Fruit fly (Drosophila melanogaster) whole organism: ENCODE measurements around the gene Unc-115b.
"Not testable (repeated sequence)": the region's sequence is repeated elsewhere in the genome, so short reads cannot be mapped to it uniquely, and the experiment has no call there.

ENCODE experiments used
- CG8478 ChIP-seq: fragments of >200 bp; optimal IDR thresholded peaks from 2 replicates; lab custom pipeline; 2018; ENCODE audit warnings: inconsistent platforms
- Dll ChIP-seq: fragments of >200 bp; optimal IDR thresholded peaks from 2 replicates; lab custom pipeline; 2017
- EcR ChIP-seq, 2 experiments: fragments of >200 bp; optimal IDR thresholded peaks; 2 replicates each; lab custom pipeline; 2017; ENCODE audit warnings: missing biosample characterization in 2 of 2, missing genetic modification characterization in 2 of 2, missing genetic modification reagents in 2 of 2
- pan ChIP-seq: fragments of >200 bp; optimal IDR thresholded peaks from 2 replicates; lab custom pipeline; 2017
- psq ChIP-seq: fragments of >200 bp; optimal IDR thresholded peaks from 2 replicates; lab custom pipeline; 2017
- usp ChIP-seq: fragments of >200 bp; optimal IDR thresholded peaks from 2 replicates; lab custom pipeline; 2017; ENCODE audit warnings: missing biosample characterization, missing genetic modification characterization, mixed read lengths

The Unc-115b gene

DNA sequence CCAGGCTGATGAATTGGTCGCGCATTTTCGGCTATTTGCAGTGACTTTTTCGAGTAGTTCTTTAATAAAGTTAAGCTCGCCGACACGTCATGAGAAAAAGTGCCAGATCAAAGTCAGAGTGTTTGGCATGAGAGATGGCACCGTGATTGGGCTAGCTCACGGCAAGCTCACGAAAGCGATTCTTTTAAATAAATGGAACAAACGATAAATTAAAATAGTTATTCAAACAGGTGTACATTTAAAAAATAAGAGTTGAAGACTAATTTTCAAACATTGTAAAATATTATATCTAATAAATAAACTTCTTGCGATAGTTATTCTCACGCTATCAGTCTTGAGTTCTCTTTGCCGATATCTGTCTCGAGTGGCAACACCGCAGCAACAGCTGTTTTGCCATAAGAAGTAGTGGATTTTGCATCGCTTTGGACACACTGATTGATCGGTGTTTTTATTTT is at the start of gene Unc-115b, which contains the start of the genes p24-2 and CG32939:
TSS of gene Unc-115b (minus strand) at position 101 of the 455 bp plus-strand sequence.
TSS of gene p24-2 (minus strand) at position 120 of the 455 bp plus-strand sequence.
TSS of gene CG32939 (plus strand) at position 405 of the 455 bp plus-strand sequence.
- TF ChIP-seq EcR (GFP tag; optimal IDR thresholded peaks at IDR 0.05; lab: Kevin White, UChicago); pan (lab: Kevin White, UChicago); CG8478 (lab: Kevin White, UChicago): not testable (repeated sequence)

DNA sequence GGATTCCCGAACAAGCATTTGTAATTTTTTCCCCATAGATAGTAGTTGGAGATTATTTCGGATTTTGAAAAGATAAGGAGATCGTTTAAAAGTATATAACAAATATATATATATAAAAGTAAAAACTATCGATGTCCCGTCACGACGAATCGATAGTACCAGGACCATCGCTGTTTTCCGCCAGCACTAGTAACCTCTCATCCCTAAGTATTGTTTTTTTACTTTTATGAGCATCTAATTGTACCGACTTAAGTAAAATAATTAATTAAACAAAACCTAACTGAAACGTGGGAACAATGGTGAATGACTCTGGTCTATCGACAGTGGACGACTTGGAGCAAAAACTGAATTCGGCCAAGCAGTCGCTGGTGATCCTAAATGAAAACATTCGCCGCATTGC is 48.1 kb upstream of the Unc-115b start, which contains the start of gene Pnn:
TSS of gene Pnn (plus strand) at position 187 of the 400 bp plus-strand sequence.
- TF ChIP-seq usp: no peak
- TF ChIP-seq Dll: no peak
- TF ChIP-seq pan (lab: Kevin White, UChicago): no peak
- no peak for TF ChIP-seq psq (lab: Kevin White, UChicago)
- no peak for TF ChIP-seq EcR (GFP tag; optimal IDR thresholded peaks at IDR 0.05; lab: Kevin White, UChicago)
- no peak for TF ChIP-seq CG8478 (lab: Kevin White, UChicago)

DNA sequence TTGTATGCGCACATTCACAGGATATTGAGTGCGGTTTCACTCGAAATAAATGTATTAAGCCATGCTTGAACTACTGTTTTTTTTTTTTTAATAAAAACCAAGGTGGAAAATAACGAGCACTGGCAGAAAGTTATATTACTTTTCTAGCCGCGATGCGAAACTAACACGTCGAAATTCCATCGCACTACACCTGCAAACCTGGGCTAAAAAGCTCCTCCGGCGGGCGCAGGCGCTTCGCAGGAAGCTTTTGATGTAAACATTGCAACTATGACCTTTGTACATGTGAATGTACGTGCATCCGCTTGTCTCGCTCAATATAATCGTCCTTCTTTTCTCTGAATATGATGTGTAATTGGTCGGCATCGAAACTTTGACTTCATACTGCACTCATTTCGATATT is 47.2 kb upstream of the Unc-115b start, which contains the start of gene side-VII:
TSS of gene side-VII (minus strand) at position 187 of the 400 bp plus-strand sequence.
- TF ChIP-seq pan (lab: Kevin White, UChicago) (no peak), EcR (GFP tag; optimal IDR thresholded peaks at IDR 0.05; lab: Kevin White, UChicago) (no peak), psq (lab: Kevin White, UChicago) (no peak), usp (no peak), CG8478 (lab: Kevin White, UChicago) (no peak), Dll (no peak)

DNA sequence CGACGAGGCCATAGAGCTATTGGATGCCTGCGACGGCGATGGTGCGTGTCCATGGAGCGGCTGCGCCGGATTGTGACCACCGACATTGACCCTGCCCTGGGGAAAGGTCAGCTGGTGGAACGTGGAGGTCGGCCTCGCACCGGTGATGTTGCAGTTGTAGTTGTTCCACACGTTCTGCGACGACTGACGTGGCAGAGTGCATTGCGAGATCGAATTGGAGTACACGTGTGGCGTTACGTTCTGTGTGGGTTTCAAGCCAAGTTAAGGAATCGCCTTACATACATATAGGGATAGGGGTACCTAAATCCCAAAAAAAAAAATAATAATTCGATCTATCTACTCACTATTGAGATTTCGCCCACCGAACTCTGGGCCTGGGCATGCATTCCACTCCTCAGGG is 42.6 kb upstream of the Unc-115b start:
- TF ChIP-seq EcR (GFP tag; optimal IDR thresholded peaks at IDR 0.05; lab: Kevin White, UChicago) (no peak), pan (lab: Kevin White, UChicago) (no peak), usp (no peak), psq (lab: Kevin White, UChicago) (no peak), Dll (no peak), CG8478 (lab: Kevin White, UChicago) (no peak)

DNA sequence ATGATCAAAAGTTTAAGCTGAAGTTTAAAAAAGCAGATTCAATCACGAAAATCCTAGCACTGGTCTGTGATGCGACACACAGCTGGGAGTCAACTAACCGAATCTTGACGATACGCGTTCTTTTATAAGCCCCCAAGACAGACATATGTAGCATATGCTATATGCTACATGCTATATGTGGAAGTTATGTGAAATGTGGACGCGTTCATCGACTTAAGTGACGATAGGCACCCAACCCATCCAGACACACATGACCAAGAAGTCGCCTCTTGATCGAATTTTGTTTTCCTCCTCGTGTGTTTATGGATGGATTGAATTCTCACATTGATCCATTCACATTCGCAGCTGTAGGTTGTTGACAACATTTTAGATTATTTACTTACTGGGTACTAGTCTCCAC is 40.6 kb upstream of the Unc-115b start, which contains the start of gene alphaTub85E:
TSS of gene alphaTub85E (minus strand) at position 101 of the 400 bp plus-strand sequence.
- TF ChIP-seq psq (lab: Kevin White, UChicago) (no peak), CG8478 (lab: Kevin White, UChicago) (no peak), usp (no peak), EcR (GFP tag; optimal IDR thresholded peaks at IDR 0.05; lab: Kevin White, UChicago) (no peak), Dll (no peak), pan (lab: Kevin White, UChicago) (no peak)

DNA sequence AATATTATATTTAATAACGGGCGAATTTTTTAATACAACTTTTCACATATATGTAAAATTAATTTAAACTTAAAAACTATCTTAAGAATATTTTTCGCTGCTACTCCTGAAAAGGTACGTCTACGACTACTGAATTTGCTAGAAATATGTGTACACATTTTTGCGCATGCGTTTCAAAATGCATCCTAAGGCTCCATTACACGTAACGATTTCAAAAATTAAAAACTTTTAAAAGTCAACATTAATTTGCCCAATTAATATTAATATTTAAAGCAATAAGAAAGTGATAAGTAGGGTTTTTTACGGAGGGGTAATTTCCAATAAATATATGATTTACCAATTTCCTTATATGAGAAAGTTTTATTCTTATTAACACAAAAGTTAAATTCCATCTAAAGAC is 38.2 kb upstream of the Unc-115b start, which contains the start of gene FoxP:
TSS of gene FoxP (minus strand) at position 89 of the 400 bp plus-strand sequence.
- TF ChIP-seq usp: no peak
- no peak for TF ChIP-seq EcR (GFP tag; optimal IDR thresholded peaks at IDR 0.05; lab: Kevin White, UChicago)
- TF ChIP-seq psq (lab: Kevin White, UChicago): no peak
- TF ChIP-seq pan (lab: Kevin White, UChicago): no peak
- no peak for TF ChIP-seq CG8478 (lab: Kevin White, UChicago)
- TF ChIP-seq Dll: no peak

DNA sequence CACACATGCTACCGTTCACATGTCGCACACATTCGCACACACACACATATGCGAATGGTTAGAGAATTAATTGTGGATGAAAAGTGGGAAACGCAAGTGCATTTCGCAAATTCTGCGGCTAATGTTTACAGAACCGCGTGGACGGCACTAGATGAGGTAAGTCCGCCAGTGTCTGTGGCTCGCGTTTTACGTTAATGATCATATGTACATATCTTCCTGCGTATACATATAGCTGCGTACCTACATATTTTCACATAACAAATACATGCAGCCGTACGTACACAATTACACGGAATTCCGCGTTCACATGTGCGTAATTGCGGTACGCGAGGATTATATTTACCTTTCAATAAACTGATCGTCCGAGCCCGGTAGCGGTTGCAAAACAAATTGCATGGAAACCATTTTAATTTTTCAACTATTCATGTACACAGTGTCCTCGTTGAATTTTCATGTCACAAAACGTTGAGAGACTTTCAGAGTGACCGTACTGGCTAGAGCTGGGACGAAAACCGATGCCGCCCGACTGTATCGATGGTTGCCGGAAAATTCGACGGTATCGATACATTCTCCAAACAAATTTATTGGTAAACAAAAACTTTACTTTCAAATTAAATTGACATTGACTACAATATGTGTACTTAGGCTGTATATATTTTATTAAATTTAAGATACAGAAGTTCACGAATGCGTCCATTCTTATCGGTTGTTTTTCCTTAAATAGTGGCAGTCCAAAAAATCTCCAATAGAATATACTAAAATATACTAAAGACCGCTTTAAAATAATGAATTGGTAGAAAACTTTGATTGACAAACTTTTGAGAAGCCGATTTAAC is 32.8 kb upstream of the Unc-115b start, which contains the start of gene hyd:
TSS of gene hyd (minus strand) at position 495 of the 836 bp plus-strand sequence.
- TF ChIP-seq CG8478 (lab: Kevin White, UChicago) (peak; percentile 21), Dll (no peak)

DNA sequence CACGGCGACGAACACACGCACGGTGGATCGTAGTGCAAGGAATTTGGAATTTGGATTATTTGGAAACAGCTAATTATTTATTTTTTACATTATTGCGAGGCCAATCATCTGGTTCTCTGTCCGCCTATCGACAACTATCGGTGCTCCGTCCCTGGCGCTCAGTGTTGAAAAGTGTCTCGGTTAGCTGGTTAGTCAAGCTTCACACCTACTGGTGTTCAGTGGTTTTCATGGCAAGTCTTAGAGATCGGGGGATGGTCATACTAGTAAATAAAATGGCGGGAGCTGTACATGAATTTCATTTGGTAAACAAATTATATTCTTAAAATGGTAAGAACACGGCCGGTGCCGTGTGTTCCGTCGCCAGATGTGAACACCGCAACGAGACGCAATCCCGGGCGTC is 18.3 kb upstream of the Unc-115b start, which contains the start of the genes trbd and dmt:
TSS of gene trbd (minus strand) at position 152 of the 400 bp plus-strand sequence.
TSS of gene dmt (plus strand) at position 257 of the 400 bp plus-strand sequence.
- no peak for TF ChIP-seq CG8478 (lab: Kevin White, UChicago)

DNA sequence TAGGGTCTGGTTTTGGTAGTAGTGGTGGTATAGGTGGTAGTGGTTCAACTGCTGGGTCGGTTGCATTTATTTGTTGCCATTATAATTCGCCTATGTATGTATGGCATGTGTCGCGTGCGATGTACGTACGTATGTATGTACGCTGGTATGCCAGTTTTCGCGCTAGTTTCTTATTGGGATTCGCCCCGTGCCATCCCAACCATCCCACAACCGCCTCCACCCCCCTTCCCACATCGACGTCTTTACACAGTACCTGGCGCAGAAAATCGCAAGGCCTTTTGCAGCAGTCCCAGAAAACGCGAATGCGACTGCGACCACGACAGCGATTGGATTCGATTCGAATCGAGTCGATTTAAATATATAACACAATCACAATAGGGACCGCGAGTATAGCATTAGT is 17.7 kb upstream of the Unc-115b start:
- TF ChIP-seq Dll (no peak), usp (no peak), CG8478 (lab: Kevin White, UChicago) (no peak), pan (lab: Kevin White, UChicago) (no peak), psq (lab: Kevin White, UChicago) (no peak), EcR (GFP tag; optimal IDR thresholded peaks at IDR 0.05; lab: Kevin White, UChicago) (no peak)

DNA sequence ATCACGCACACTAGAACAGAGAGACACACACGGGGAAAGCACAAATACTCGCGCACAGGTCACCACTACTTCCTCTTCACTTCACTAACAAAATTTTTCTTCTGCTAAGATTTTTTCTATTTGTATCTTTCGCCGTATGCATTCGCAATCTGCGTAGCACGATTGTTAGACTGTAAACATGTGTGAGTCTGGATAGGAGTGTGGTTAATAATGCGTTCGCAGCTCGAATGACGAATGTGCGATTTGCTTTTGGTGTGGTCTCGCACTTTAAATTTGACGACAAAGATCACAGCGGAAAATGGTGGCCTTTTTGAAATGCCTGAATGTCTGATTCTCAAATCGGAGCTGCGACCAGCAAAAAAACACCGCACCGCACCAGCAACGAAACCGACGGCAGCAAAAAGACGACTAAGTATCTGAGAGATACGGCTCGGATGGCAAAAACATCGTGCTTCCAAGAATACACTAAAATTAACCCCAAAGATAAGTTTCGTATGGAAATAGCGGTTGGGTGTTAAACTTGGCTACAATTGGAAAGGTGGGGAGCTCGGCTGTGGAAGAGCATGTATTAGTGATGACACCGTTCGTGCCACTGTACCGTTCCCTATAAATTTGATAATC is 12.5 kb upstream of the Unc-115b start, which contains the start of gene Unc-115a:
TSS of gene Unc-115a (minus strand) at position 410 of the 621 bp plus-strand sequence.
- TF ChIP-seq pan (lab: Kevin White, UChicago) (no peak), CG8478 (lab: Kevin White, UChicago) (no peak), usp (no peak), Dll (no peak), EcR (GFP tag; optimal IDR thresholded peaks at IDR 0.05; lab: Kevin White, UChicago) (no peak), psq (lab: Kevin White, UChicago) (no peak)

DNA sequence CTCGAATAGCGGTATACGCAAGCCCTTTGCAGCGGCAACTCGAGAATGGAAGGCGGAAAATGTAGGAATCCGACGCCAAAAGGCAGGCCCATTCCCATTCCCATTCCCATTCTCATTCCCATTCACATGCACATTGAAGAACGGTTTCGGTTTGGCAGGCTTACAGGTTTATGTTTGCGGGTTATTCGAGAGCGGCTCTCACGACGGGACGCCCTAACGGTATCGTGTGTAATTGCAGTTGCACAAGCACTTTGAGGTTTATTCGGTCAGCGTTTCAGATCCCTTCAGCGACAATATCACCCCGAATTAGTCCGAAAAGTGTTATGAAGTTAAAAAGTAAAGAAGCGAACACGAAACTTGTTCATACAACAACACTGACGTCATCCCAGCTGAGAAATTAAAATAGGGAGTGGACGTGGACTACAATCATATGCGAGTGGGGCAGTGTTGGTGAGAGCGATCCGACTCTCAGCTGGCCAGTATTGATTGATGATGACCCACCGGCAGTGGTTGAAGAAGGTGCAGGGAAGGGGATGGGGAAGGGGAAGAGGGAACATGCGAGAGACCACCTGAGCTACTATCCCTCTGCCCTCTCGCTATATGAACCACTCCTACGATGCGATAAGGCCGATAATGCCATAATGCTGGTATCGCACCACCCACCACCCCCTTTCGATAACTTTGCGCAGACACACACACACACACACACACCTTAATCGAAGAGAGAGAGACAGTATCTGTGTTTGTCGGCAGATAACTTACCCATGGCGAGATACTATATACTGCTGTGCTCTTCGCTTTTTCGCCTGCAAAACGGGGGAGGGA is 11.8 kb upstream of the Unc-115b start:
- TF ChIP-seq pan (lab: Kevin White, UChicago) (no peak), CG8478 (lab: Kevin White, UChicago) (peak; percentile 30), Dll (peak; percentile 14)
